Worm (Caenorhabditis elegans): ENCODE measurements around the gene K11H3.8.

DNA sequence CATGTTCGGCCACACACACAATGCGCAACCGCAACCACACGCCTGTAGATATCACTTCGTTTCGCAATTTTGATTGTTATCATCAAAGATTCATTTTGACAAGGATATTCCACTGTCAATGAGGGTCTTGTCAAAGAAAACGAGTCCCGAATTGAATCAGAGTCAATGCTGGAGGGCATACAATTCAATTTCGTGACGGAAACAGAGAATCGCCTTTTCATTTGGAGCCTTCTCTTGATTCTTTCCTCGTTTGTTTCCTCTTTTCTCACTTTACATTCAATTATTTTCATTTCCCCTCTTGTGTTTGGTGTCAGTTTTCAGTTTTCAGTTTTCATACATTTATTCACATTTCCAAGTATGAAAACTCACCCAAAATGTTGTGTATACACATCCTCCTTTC lies 32.4 kb downstream of the K11H3.8 start:
- no peak for TF ChIP-seq pqm-1 (tag; optimal IDR thresholded peaks at IDR 0.05)
- TF ChIP-seq C38D4.7 (GFP tag; optimal IDR thresholded peaks at IDR 0.05), result no peak
- no peak for TF ChIP-seq unc-55 (GFP tag; optimal IDR thresholded peaks at IDR 0.05)
- no peak for TF ChIP-seq ama-1 (optimal IDR thresholded peaks at IDR 0.05)
- no peak for TF ChIP-seq odd-2 (tag; optimal IDR thresholded peaks at IDR 0.05)
- no peak for TF ChIP-seq madf-2 (tag; optimal IDR thresholded peaks at IDR 0.05)
- TF ChIP-seq ceh-19 (GFP tag; optimal IDR thresholded peaks at IDR 0.05), result no peak
- TF ChIP-seq fkh-10 (GFP tag; optimal IDR thresholded peaks at IDR 0.05), result no peak
- TF ChIP-seq dmd-4 (tag; optimal IDR thresholded peaks at IDR 0.05; ENCODE audit: borderline replicate concordance), result no peak
- no peak for TF ChIP-seq ceh-45 (GFP tag; IDR thresholded peaks at IDR 0.05)
- no peak for TF ChIP-seq ceh-9 (tag; optimal IDR thresholded peaks at IDR 0.05)
- TF ChIP-seq sox-4 (tag; optimal IDR thresholded peaks at IDR 0.05), result no peak
- no peak for TF ChIP-seq tbx-2 (tag; optimal IDR thresholded peaks at IDR 0.05)
- TF ChIP-seq pha-4 (tag; optimal IDR thresholded peaks at IDR 0.05), result no peak
